Worm (Caenorhabditis elegans): ENCODE data around the gene Y116F11B.13.

- TF ChIP-seq ahr-1 (tag; optimal IDR thresholded peaks at IDR 0.05) (no peak), fkh-10 (GFP tag; optimal IDR thresholded peaks at IDR 0.05) (no peak), syd-9 (tag; optimal IDR thresholded peaks at IDR 0.05) (no peak), unc-55 (GFP tag; optimal IDR thresholded peaks at IDR 0.05) (no peak), ets-4 (tag; optimal IDR thresholded peaks at IDR 0.05) (no peak), ttx-3 (tag; optimal IDR thresholded peaks at IDR 0.05) (no peak), rnt-1 (tag; optimal IDR thresholded peaks at IDR 0.05) (no peak), hlh-8 (tag; optimal IDR thresholded peaks at IDR 0.05) (no peak), npax-4 (tag; optimal IDR thresholded peaks at IDR 0.05) (no peak), hlh-13 (GFP tag; optimal IDR thresholded peaks at IDR 0.05) (no peak), T23F11.4 (GFP tag; optimal IDR thresholded peaks at IDR 0.05) (no peak), che-1 (tag; optimal IDR thresholded peaks at IDR 0.05) (no peak), dmd-4 (tag; optimal IDR thresholded peaks at IDR 0.05; ENCODE audit: borderline replicate concordance) (no peak), ceh-48 (tag; optimal IDR thresholded peaks at IDR 0.05) (no peak)
These were observed 16.2 kb downstream of the Y116F11B.13 start, which contains the start of gene Y116F11B.14 for ce11 chrV:19899167-19899566.
